Worm (Caenorhabditis elegans): ENCODE measurements around the gene chw-1.

DNA sequence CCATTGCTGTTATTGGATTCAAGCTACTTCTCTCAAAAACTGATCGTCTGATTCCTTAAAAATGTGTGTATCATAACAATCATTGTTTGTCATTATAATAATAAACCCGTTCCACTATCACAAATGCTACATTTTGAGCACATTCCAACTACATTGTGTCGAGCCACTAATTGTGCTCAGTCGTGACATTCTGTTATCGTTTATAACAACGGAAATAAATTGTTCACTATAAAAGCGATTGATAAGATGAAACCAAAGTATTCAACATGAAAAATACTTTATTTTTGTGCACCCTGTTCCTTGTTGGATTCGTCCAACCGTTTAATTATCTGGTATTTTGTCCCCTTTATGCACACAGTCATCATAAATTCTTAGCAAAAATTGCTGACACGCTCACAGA, 31.1 kb downstream of the chw-1 start, which contains the start of gene ugt-33:
- TF ChIP-seq snpc-4 (tag; optimal IDR thresholded peaks at IDR 0.05) (no peak), lin-11 (tag; optimal IDR thresholded peaks at IDR 0.05) (no peak), zag-1 (tag; optimal IDR thresholded peaks at IDR 0.05) (no peak), mdl-1 (tag; optimal IDR thresholded peaks at IDR 0.05) (no peak), fos-1 (tag; optimal IDR thresholded peaks at IDR 0.05) (peak; percentile 64), lin-13 (GFP tag; optimal IDR thresholded peaks at IDR 0.05) (no peak), nhr-25 (tag; optimal IDR thresholded peaks at IDR 0.05) (no peak), nhr-23 (tag; optimal IDR thresholded peaks at IDR 0.05) (no peak), aly-2 (tag; optimal IDR thresholded peaks at IDR 0.05) (no peak), blmp-1 (tag; optimal IDR thresholded peaks at IDR 0.05; ENCODE audit: insufficient read depth) (no peak), unc-62 (GFP tag; optimal IDR thresholded peaks at IDR 0.05) (no peak), nhr-12 (tag; optimal IDR thresholded peaks at IDR 0.05) (no peak), unc-55 (GFP tag; optimal IDR thresholded peaks at IDR 0.05) (no peak), lsy-2 (tag; optimal IDR thresholded peaks at IDR 0.05) (no peak)

Measured in whole organism, L2 larva.